Worm (Caenorhabditis elegans): ENCODE results near the gene R05D3.12.

R05D3.12 gene

DNA sequence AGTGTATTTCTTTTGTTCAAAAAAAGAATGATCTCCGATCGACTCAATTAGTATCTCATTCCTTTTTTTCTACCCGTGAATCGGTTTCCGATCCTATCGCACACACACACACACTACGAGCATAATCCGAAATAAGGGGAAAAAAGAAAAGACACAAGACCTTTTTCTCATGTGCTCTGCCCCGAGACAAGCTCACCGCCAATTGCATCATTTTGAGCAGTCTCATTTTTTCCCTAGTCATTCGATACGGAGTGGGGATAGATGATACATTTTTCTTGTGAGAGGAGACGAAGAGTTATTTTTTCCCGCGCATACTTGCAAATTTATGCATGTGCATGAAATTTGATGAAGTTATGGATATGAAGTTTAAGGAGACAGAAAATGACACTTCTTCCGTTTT is 11.6 kb downstream of the R05D3.12 start (continued):
- peak; percentile 11 for TF ChIP-seq lin-11 (tag; optimal IDR thresholded peaks at IDR 0.05)
- TF ChIP-seq peb-1 (tag; optimal IDR thresholded peaks at IDR 0.05), result no peak
- TF ChIP-seq nhr-11 (tag; optimal IDR thresholded peaks at IDR 0.05), result no peak
- peak; percentile 73 for TF ChIP-seq C34F6.9 (tag; optimal IDR thresholded peaks at IDR 0.05)
- no peak for TF ChIP-seq ZK546.5 (tag; optimal IDR thresholded peaks at IDR 0.05)
- TF ChIP-seq snpc-4 (tag; optimal IDR thresholded peaks at IDR 0.05), result no peak
- no peak for TF ChIP-seq ama-1 (optimal IDR thresholded peaks at IDR 0.05)
- no peak for TF ChIP-seq mab-5 (tag; optimal IDR thresholded peaks at IDR 0.05)
- no peak for TF ChIP-seq gmeb-1 (tag; optimal IDR thresholded peaks at IDR 0.05)
- no peak for TF ChIP-seq crh-2 (tag; optimal IDR thresholded peaks at IDR 0.05)
- TF ChIP-seq ceh-82 (tag; optimal IDR thresholded peaks at IDR 0.05), result no peak
- no peak for TF ChIP-seq elt-1 (tag; optimal IDR thresholded peaks at IDR 0.05)

DNA sequence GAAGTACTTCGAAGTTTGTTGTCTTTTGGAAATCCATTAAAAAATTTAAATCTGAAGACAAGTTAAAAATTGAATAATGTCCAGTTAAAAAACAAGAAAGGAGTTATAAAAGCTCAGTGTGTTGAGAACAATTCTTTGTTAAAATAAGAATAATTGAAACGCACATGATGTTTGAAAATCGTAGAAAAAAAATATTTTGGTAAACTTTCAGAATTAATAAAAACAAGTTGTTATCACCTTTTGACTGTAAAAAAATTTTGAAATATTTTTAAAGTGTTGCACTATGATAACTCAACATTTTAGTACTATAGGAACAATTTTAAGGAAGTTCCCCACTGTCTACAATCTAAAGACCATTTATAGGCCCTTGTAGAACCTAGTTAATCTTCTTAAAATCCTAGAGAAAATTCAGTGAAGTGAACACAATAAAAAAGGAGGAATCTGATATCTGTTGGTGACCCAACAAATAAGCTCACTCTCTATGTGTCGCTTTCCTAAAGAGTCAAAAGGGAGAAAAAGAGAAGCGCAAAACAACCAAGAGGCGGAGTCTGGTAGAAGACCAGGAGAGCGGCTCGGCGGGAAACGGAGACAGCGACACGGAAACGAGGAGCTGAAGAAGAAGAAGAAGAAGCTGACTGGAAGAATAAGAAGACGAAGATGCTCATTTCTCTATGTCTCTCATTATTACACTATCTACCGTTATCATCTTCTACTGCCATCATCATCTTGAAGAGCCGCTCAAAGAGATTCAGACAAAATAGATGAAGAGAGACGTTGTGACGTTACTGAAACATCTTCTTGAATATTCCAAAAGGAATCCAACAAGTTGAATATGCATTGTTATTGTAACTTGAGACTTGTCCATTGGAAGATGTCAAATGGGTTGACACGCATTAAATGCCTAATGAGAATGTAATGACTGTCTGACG is 13.9 kb downstream of the R05D3.12 start, which contains the start of gene ZK353.10:
ZK353.10 (minus strand) TSS at position 51 of the 929 bp plus-strand sequence.
- TF ChIP-seq lsy-2 (tag; optimal IDR thresholded peaks at IDR 0.05) (peak in 1 of 2 experiments; percentile 45), unc-55 (GFP tag; optimal IDR thresholded peaks at IDR 0.05) (peak; percentile 73), C34F6.9 (tag; optimal IDR thresholded peaks at IDR 0.05) (peak; percentile 20), unc-62 (GFP tag; optimal IDR thresholded peaks at IDR 0.05) (no peak)

DNA sequence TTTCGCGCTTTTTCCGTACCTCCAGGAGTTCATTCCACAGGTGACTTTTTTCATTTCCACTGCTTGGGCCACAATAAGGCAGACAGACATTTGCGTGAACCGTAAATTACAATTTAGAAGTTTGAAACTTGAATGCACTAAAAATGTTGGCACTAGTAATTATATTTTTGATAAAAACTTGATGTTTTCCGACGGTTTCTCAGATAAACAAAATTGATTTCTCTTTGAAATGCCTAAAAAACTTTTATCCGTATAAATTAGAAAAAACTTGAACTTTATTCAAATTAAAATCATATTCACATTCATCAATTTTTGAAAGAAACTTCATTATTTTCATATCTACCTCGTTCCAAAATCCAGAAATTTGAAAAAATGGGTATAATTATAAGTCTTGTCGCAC is 14.9 kb downstream of the R05D3.12 start, which contains the start of gene ZK353.3:
ZK353.3 (plus strand) TSS at position 301 of the 400 bp plus-strand sequence.
- no peak for TF ChIP-seq alr-1 (tag; optimal IDR thresholded peaks at IDR 0.05)
- TF ChIP-seq nhr-11 (tag; optimal IDR thresholded peaks at IDR 0.05), result no peak
- TF ChIP-seq C34F6.9 (tag; optimal IDR thresholded peaks at IDR 0.05), result no peak
- TF ChIP-seq unc-39 (tag; optimal IDR thresholded peaks at IDR 0.05), result no peak
- no peak for TF ChIP-seq lin-11 (tag; optimal IDR thresholded peaks at IDR 0.05)
- TF ChIP-seq peb-1 (tag; optimal IDR thresholded peaks at IDR 0.05), result no peak
- no peak for TF ChIP-seq lin-39 (tag; optimal IDR thresholded peaks at IDR 0.05)
- no peak for TF ChIP-seq dmd-4 (tag; optimal IDR thresholded peaks at IDR 0.05)

DNA sequence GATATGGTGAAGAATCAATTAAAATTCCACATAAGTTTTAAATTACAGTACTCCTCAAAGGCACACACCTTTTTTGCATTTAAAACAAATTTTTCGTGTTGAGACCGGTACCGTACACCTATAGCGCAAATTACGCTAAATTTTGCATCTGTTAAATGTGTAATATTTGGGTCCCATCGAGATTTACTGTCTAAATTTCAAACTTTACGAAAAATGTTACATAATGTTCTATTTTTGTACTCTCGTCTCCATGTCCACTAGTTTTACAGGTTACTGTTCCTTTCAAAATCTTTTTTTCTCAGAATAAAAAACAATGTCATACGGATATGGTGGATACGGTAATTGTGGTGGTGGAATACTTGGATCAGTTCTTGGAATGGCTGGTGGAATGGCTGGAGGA is 17.7 kb downstream of the R05D3.12 start, which contains the start of gene ZK353.2:
ZK353.2 (plus strand) TSS at position 301 of the 400 bp plus-strand sequence.
- TF ChIP-seq ceh-82 (tag; optimal IDR thresholded peaks at IDR 0.05) (no peak), nhr-21 (tag; optimal IDR thresholded peaks at IDR 0.05) (no peak), lin-39 (tag; optimal IDR thresholded peaks at IDR 0.05) (no peak), ztf-11 (tag; optimal IDR thresholded peaks at IDR 0.05) (no peak), lin-11 (tag; optimal IDR thresholded peaks at IDR 0.05) (no peak), skn-1 (tag; optimal IDR thresholded peaks at IDR 0.05) (no peak), mab-5 (tag; optimal IDR thresholded peaks at IDR 0.05) (no peak), nhr-6 (tag; optimal IDR thresholded peaks at IDR 0.05) (no peak), ztf-4 (tag; optimal IDR thresholded peaks at IDR 0.05) (no peak)

DNA sequence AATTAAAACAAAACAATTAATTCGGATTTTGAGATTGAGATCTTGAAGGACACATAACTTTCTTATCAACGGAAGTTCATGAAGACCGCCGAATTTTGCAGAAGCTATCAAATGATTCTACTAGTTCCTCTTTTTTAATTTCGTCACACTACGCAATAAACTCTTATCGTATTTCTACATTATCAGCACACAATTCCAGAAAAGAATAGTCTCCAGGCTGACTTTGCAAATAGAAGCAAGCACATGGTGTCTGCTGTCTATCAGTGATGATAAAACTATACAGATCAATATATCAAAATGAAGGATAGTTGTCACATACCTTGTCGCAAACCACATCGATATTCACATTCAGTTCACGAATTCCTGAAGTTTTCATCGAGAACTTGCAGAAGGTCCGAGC is 19.7 kb downstream of the R05D3.12 start:
- TF ChIP-seq crh-2 (tag; optimal IDR thresholded peaks at IDR 0.05), result peak; percentile 60
- peak; percentile 87 for TF ChIP-seq nhr-129 (tag; optimal IDR thresholded peaks at IDR 0.05)
- TF ChIP-seq C34F6.9 (tag; optimal IDR thresholded peaks at IDR 0.05), result no peak
- TF ChIP-seq sma-9 (GFP tag; optimal IDR thresholded peaks at IDR 0.05), result peak; percentile 94
- no peak for TF ChIP-seq sma-9 (tag; optimal IDR thresholded peaks at IDR 0.05)
- peak; percentile 28 for TF ChIP-seq F13H6.1 (tag; optimal IDR thresholded peaks at IDR 0.05)
- peak; percentile 62 for TF ChIP-seq skn-1 (tag; optimal IDR thresholded peaks at IDR 0.05)
- no peak for TF ChIP-seq snpc-4 (tag; optimal IDR thresholded peaks at IDR 0.05)
- TF ChIP-seq fos-1 (tag; optimal IDR thresholded peaks at IDR 0.05), result peak; percentile 90
- TF ChIP-seq mdl-1 (tag; optimal IDR thresholded peaks at IDR 0.05), result peak in 1 of 2 experiments; percentile 1
- peak; percentile 43 for TF ChIP-seq gmeb-1 (tag; optimal IDR thresholded peaks at IDR 0.05)
- no peak for TF ChIP-seq nhr-21 (tag; optimal IDR thresholded peaks at IDR 0.05)
- TF ChIP-seq ceh-16 (tag; optimal IDR thresholded peaks at IDR 0.05), result no peak

DNA sequence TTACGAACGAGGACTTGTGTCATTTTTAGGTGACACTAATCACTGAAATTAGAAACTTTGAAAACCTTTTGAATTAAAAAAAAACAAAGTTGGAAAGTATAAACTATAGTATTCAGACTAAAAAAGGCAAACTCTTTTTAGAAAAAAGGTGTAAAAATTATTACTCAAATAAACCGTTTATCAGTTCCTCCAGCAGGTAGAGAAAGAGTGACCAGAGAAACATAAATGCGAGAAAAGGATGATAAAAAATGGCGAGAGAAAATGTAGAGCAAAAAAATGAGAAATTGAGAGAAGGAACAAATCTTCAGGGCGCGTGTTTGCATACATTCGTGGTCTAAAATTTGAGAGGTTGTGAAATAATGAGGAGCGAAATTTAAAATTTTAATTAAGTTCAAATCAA is 21.1 kb downstream of the R05D3.12 start, which contains the start of gene lap-1:
lap-1 (minus strand) TSS at position 42 of the 400 bp plus-strand sequence.
- TF ChIP-seq Y55F3AM.14 (GFP tag; optimal IDR thresholded peaks at IDR 0.05) (no peak), sem-4 (tag; optimal IDR thresholded peaks at IDR 0.05) (no peak), aly-2 (tag; optimal IDR thresholded peaks at IDR 0.05) (no peak), ZK546.5 (tag; optimal IDR thresholded peaks at IDR 0.05) (no peak), unc-39 (tag; optimal IDR thresholded peaks at IDR 0.05) (no peak), lin-39 (tag; optimal IDR thresholded peaks at IDR 0.05) (no peak), sma-9 (GFP tag; optimal IDR thresholded peaks at IDR 0.05) (no peak), sma-9 (tag; optimal IDR thresholded peaks at IDR 0.05) (no peak), fos-1 (tag; optimal IDR thresholded peaks at IDR 0.05) (peak; percentile 63), skn-1 (tag; optimal IDR thresholded peaks at IDR 0.05) (peak; percentile 40), nhr-21 (tag; optimal IDR thresholded peaks at IDR 0.05) (no peak), elt-1 (tag; optimal IDR thresholded peaks at IDR 0.05) (no peak)

Measured in whole organism, L2 larva.